Worm (Caenorhabditis elegans) whole organism, young adult: Measurements from ENCODE around the gene set-3.

Experiments
- C17E4.6 ChIP-seq: fragments of 200-800 bp; sonication (Bioruptor generic); IDR thresholded peaks from 2 replicates; pipeline ENCODE4 v1.3.6; 2022; ENCODE audit warnings: missing genetic modification reagents, missing genetic modification characterization, missing compliant biosample characterization
- F22D6.2 ChIP-seq: sonication (generic microtip); optimal IDR thresholded peaks from 2 replicates; lab custom pipeline; 2016; ENCODE audit warnings: mild to moderate bottlenecking, missing genetic modification characterization, missing compliant biosample characterization
- T07F8.4 ChIP-seq: sonication (generic microtip); optimal IDR thresholded peaks from 2 replicates; lab custom pipeline; 2016; ENCODE audit warnings: mild to moderate bottlenecking, missing genetic modification characterization, moderate library complexity, missing compliant biosample characterization
- Y53F4B.3 ChIP-seq: fragments of 200-800 bp; sonication (Bioruptor generic); IDR thresholded peaks from 2 replicates; pipeline ENCODE4 v1.3.6; 2022; ENCODE audit warnings: missing genetic modification reagents, missing genetic modification characterization, missing compliant biosample characterization
- Y67H2A.10 ChIP-seq: fragments of 200-800 bp; sonication (Bioruptor generic); conservative IDR thresholded peaks from 2 replicates; pipeline ENCODE4 v1.3.6; 2022; ENCODE audit warnings: missing genetic modification reagents, missing genetic modification characterization, missing compliant biosample characterization
- ZK185.1 ChIP-seq: sonication (generic microtip); optimal IDR thresholded peaks from 2 replicates; lab custom pipeline; 2016; ENCODE audit warnings: mild to moderate bottlenecking, missing genetic modification characterization, missing compliant biosample characterization; ENCODE audit not compliant: poor library complexity, severe bottlenecking
- atf-7 ChIP-seq: sonication (generic microtip); optimal IDR thresholded peaks from 2 replicates; lab custom pipeline; 2017; ENCODE audit warnings: mild to moderate bottlenecking, missing genetic modification characterization, missing compliant biosample characterization
- athp-1 ChIP-seq: sonication (generic microtip); optimal IDR thresholded peaks from 2 replicates; lab custom pipeline; 2017; ENCODE audit warnings: mild to moderate bottlenecking, missing genetic modification characterization, missing compliant biosample characterization
- bed-2 ChIP-seq: fragments of 200-800 bp; sonication (Bioruptor generic); IDR thresholded peaks from 2 replicates; pipeline ENCODE4 v1.3.6; 2022; ENCODE audit warnings: missing genetic modification reagents, missing genetic modification characterization, missing compliant biosample characterization
- cebp-1 ChIP-seq, 2 experiments: fragments of 200-800 bp in 1 of 2; sonication (Bioruptor generic) in 1 of 2; sonication (generic microtip) in 1 of 2; IDR thresholded peaks in 1 of 2; optimal IDR thresholded peaks in 1 of 2; 2 replicates each; pipeline versions ENCODE4 v1.3.6 to Lab custom; 2017 to 2022; ENCODE audit warnings: missing compliant biosample characterization in 2 of 2, missing genetic modification characterization in 2 of 2, mild to moderate bottlenecking in 1 of 2, missing genetic modification reagents in 1 of 2, moderate library complexity in 1 of 2
- ceh-91 ChIP-seq: fragments of 200-800 bp; sonication (Bioruptor generic); IDR thresholded peaks from 2 replicates; pipeline ENCODE4 v1.3.6; 2022; ENCODE audit warnings: missing genetic modification reagents, missing genetic modification characterization, missing compliant biosample characterization
- dox-1 ChIP-seq: fragments of 200-800 bp; sonication (Bioruptor generic); IDR thresholded peaks from 2 replicates; pipeline ENCODE4 v1.3.6; 2022; ENCODE audit warnings: missing genetic modification reagents, missing genetic modification characterization, missing compliant biosample characterization
- hlh-26 ChIP-seq: fragments of 200-800 bp; sonication (Bioruptor generic); conservative IDR thresholded peaks from 2 replicates; pipeline ENCODE4 v1.3.6; 2022; ENCODE audit warnings: missing genetic modification reagents, missing genetic modification characterization, missing compliant biosample characterization
- let-607 ChIP-seq, 2 experiments: fragments of 200-800 bp in 1 of 2; sonication (Bioruptor generic) in 1 of 2; sonication (generic microtip) in 1 of 2; optimal IDR thresholded peaks; 2 replicates each; lab custom pipeline; 2016 to 2018; ENCODE audit warnings: mild to moderate bottlenecking in 2 of 2, missing compliant biosample characterization in 2 of 2, missing genetic modification characterization in 2 of 2, moderate library complexity in 2 of 2, missing genotype in 1 of 2
- madf-3 ChIP-seq: fragments of 200-800 bp; sonication (Bioruptor generic); IDR thresholded peaks from 2 replicates; pipeline ENCODE4 v1.3.6; 2022; ENCODE audit warnings: missing genetic modification reagents, missing genetic modification characterization, missing compliant biosample characterization
- madf-8 ChIP-seq: fragments of 200-800 bp; sonication (Bioruptor generic); conservative IDR thresholded peaks from 2 replicates; pipeline ENCODE4 v1.3.6; 2022; ENCODE audit warnings: missing genetic modification reagents, missing genetic modification characterization, missing compliant biosample characterization
- somi-1 ChIP-seq: fragments of 200-800 bp; sonication (Bioruptor generic); optimal IDR thresholded peaks from 2 replicates; lab custom pipeline; 2018; ENCODE audit warnings: mild to moderate bottlenecking, missing genetic modification characterization, missing compliant biosample characterization
- tlf-1 ChIP-seq: fragments of 200-800 bp; sonication (Bioruptor generic); optimal IDR thresholded peaks from 2 replicates; lab custom pipeline; 2018; ENCODE audit warnings: mild to moderate bottlenecking, missing genetic modification characterization, missing compliant biosample characterization
- zfh-2 ChIP-seq: fragments of 200-800 bp; sonication (Bioruptor generic); conservative IDR thresholded peaks from 2 replicates; pipeline ENCODE4 v1.3.6; 2022; ENCODE audit warnings: missing genetic modification reagents, missing genetic modification characterization, missing compliant biosample characterization
- zim-3 ChIP-seq: sonication (generic microtip); optimal IDR thresholded peaks from 2 replicates; lab custom pipeline; 2017; ENCODE audit warnings: mild to moderate bottlenecking, missing genetic modification characterization, moderate library complexity, missing compliant biosample characterization
- ztf-25 ChIP-seq: fragments of 200-800 bp; sonication (Bioruptor generic); IDR thresholded peaks from 2 replicates; pipeline ENCODE4 v1.3.6; 2022; ENCODE audit warnings: missing genetic modification reagents, missing genetic modification characterization, missing compliant biosample characterization

The set-3 gene

ce11 chrIII:9651871-9652270 lies 42.5 kb downstream of the set-3 start, which contains the start of gene C15H7.3:
Gene C15H7.3, minus strand, starts transcription at chrIII:9651971.
- TF ChIP-seq T07F8.4 (tag; lab: Kevin White, UChicago) (no peak), ztf-25 (GFP tag; lab: Robert Waterston, UW) (no peak), F22D6.2 (no peak), let-607 (tag; optimal IDR thresholded peaks at IDR 0.05; lab: Kevin White, UChicago) (no peak), C17E4.6 (no peak), somi-1 (GFP tag; lab: Kevin White, UChicago) (no peak), dox-1 (no peak)

ce11 chrIII:9646440-9647021 lies 47.8 kb downstream of the set-3 start:
- TF ChIP-seq atf-7 (tag; lab: Kevin White, UChicago) (no peak), madf-8 (GFP tag; lab: Robert Waterston, UW) (no peak), cebp-1 (GFP tag; IDR thresholded peaks at IDR 0.05; lab: Robert Waterston, UW) (no peak), cebp-1 (tag; optimal IDR thresholded peaks at IDR 0.05; lab: Kevin White, UChicago) (no peak), dox-1 (no peak), athp-1 (no peak), hlh-26 (GFP tag; lab: Robert Waterston, UW) (no peak), zim-3 (no peak), ZK185.1 (no peak)

- TF ChIP-seq ceh-91 (GFP tag; lab: Robert Waterston, UW), result no peak
- TF ChIP-seq Y53F4B.3 (GFP tag; lab: Robert Waterston, UW), result no peak
- TF ChIP-seq bed-2 (GFP tag; lab: Robert Waterston, UW), result no peak
- TF ChIP-seq tlf-1, result no peak
- TF ChIP-seq madf-3, result no peak
These were observed 49.3 kb downstream of the set-3 start for ce11 chrIII:9645099-9645498.

- TF ChIP-seq zfh-2 (GFP tag; lab: Robert Waterston, UW) (0 out of 2 replicates have a peak, but pooled peaks have one; percentile 44), Y67H2A.10 (GFP tag; lab: Robert Waterston, UW) (no peak)
These were observed 52.3 kb downstream of the set-3 start for ce11 chrIII:9642110-9642509.
